Worm (Caenorhabditis elegans) whole organism, L4 larva: Measurements from ENCODE around the gene Y39G8B.7.

Source experiments
- F26F4.8 ChIP-seq: fragments of 200-800 bp; sonication (Bioruptor generic); conservative IDR thresholded peaks from 2 replicates; pipeline ENCODE4 v1.3.6; 2022; ENCODE audit warnings: missing genetic modification characterization, missing compliant biosample characterization
- F37D6.2 ChIP-seq: sonication (generic microtip); optimal IDR thresholded peaks from 2 replicates; lab custom pipeline; 2016; ENCODE audit warnings: mild to moderate bottlenecking, missing genetic modification characterization, missing compliant biosample characterization
- F49E8.2 ChIP-seq: sonication (generic microtip); optimal IDR thresholded peaks from 2 replicates; lab custom pipeline; 2016; ENCODE audit warnings: missing compliant biosample characterization, mild to moderate bottlenecking, missing genetic modification characterization, borderline replicate concordance
- R02D3.7 ChIP-seq: fragments of 150-350 bp; sonication (generic microtip); optimal IDR thresholded peaks from 3 replicates; lab custom pipeline; 2014; ENCODE audit warnings: missing biosample characterization, missing genetic modification characterization
- T26A8.4 ChIP-seq: fragments of 200-800 bp; sonication (Bioruptor generic); IDR thresholded peaks from 2 replicates; pipeline ENCODE4 v1.3.6; 2022; ENCODE audit warnings: missing genetic modification characterization, missing compliant biosample characterization
- Y105C5A.15 ChIP-seq: fragments of 200-800 bp; sonication (Bioruptor generic); IDR thresholded peaks from 2 replicates; pipeline ENCODE4 v1.3.6; 2022; ENCODE audit warnings: missing genetic modification characterization, missing compliant biosample characterization
- ama-1 ChIP-seq: fragments of 150-350 bp; optimal IDR thresholded peaks from 2 replicates; lab custom pipeline; 2014; ENCODE audit warnings: inconsistent platforms, mixed read lengths
- attf-4 ChIP-seq: sonication (generic microtip); optimal IDR thresholded peaks from 3 replicates; lab custom pipeline; 2017; ENCODE audit warnings: missing biosample characterization, missing genetic modification characterization
- ceh-20 ChIP-seq: fragments of 200-800 bp; sonication (Bioruptor generic); IDR thresholded peaks from 2 replicates; pipeline ENCODE4 v1.3.6; 2022; ENCODE audit warnings: missing genetic modification reagents, missing genetic modification characterization, missing compliant biosample characterization
- ceh-28 ChIP-seq: fragments of 150-350 bp; optimal IDR thresholded peaks from 2 replicates; lab custom pipeline; 2014; ENCODE audit warnings: missing biosample characterization, missing genetic modification reagents, missing genetic modification characterization
- ceh-62 ChIP-seq: sonication (generic microtip); optimal IDR thresholded peaks from 2 replicates; lab custom pipeline; 2017; ENCODE audit warnings: missing biosample characterization, missing genetic modification characterization
- ces-1 ChIP-seq: fragments of 150-350 bp; sonication (generic microtip); optimal IDR thresholded peaks from 4 replicates; lab custom pipeline; 2014; ENCODE audit warnings: missing biosample characterization, missing genetic modification reagents, missing genetic modification characterization
- cey-2 ChIP-seq: sonication (generic microtip); optimal IDR thresholded peaks from 3 replicates; lab custom pipeline; 2017; ENCODE audit warnings: missing genetic modification characterization, mild to moderate bottlenecking, missing compliant biosample characterization, antibody characterized with exemption, borderline replicate concordance; ENCODE audit not compliant: insufficient read depth
- daf-12 ChIP-seq: fragments of 150-350 bp; optimal IDR thresholded peaks from 2 replicates; lab custom pipeline; 2014; ENCODE audit warnings: missing biosample characterization, missing genetic modification reagents, missing genetic modification characterization
- daf-16 ChIP-seq, 3 experiments: sonication (generic microtip); optimal IDR thresholded peaks; 2 replicates each; lab custom pipeline; 2016 to 2017; ENCODE audit warnings: missing genetic modification characterization in 3 of 3, missing genetic modification reagents in 3 of 3, mild to moderate bottlenecking in 2 of 3, missing compliant biosample characterization in 2 of 3, missing biosample characterization in 1 of 3, moderate library complexity in 1 of 3
- daf-19 ChIP-seq: fragments of 200-800 bp; sonication (Bioruptor generic); conservative IDR thresholded peaks from 2 replicates; pipeline ENCODE4 v1.3.6; 2022; ENCODE audit warnings: missing genetic modification characterization, missing compliant biosample characterization
- daf-8 ChIP-seq: fragments of 200-800 bp; sonication (Bioruptor generic); IDR thresholded peaks from 2 replicates; pipeline ENCODE4 v1.3.6; 2022; ENCODE audit warnings: missing genetic modification characterization, missing compliant biosample characterization
- dmd-8 ChIP-seq: fragments of 200-800 bp; sonication (Bioruptor generic); IDR thresholded peaks from 2 replicates; pipeline ENCODE4 v1.3.6; 2022; ENCODE audit warnings: missing genetic modification characterization, missing compliant biosample characterization
- egl-27 ChIP-seq: sonication (generic microtip); optimal IDR thresholded peaks from 3 replicates; lab custom pipeline; 2017; ENCODE audit warnings: missing biosample characterization, missing genetic modification reagents, missing genetic modification characterization
- egl-43 ChIP-seq: fragments of 200-800 bp; sonication (Bioruptor generic); IDR thresholded peaks from 2 replicates; pipeline ENCODE4 v1.3.6; 2022; ENCODE audit warnings: missing genetic modification reagents, missing genetic modification characterization, missing compliant biosample characterization
- fos-1 ChIP-seq: fragments of 150-350 bp; optimal IDR thresholded peaks from 2 replicates; lab custom pipeline; 2014; ENCODE audit warnings: missing biosample characterization, missing genetic modification characterization
- gei-8 ChIP-seq: fragments of 200-800 bp; sonication (Bioruptor generic); optimal IDR thresholded peaks from 2 replicates; lab custom pipeline; 2018; ENCODE audit warnings: mild to moderate bottlenecking, missing genetic modification characterization, missing compliant biosample characterization
- hmg-1.1 ChIP-seq: fragments of 200-800 bp; sonication (Bioruptor generic); IDR thresholded peaks from 2 replicates; pipeline ENCODE4 v1.3.6; 2022; ENCODE audit warnings: missing genetic modification reagents, missing genetic modification characterization, missing compliant biosample characterization
- lin-1 ChIP-seq: fragments of 200-800 bp; sonication (Bioruptor generic); IDR thresholded peaks from 2 replicates; pipeline ENCODE4 v1.3.6; 2022; ENCODE audit warnings: missing genetic modification reagents, missing genetic modification characterization, missing compliant biosample characterization
- lin-13 ChIP-seq: fragments of 150-350 bp; optimal IDR thresholded peaks from 2 replicates; lab custom pipeline; 2014; ENCODE audit warnings: missing biosample characterization, missing genetic modification reagents, missing genetic modification characterization
- lin-29 ChIP-seq: fragments of 200-800 bp; sonication (Bioruptor generic); IDR thresholded peaks from 2 replicates; pipeline ENCODE4 v1.3.6; 2022; ENCODE audit warnings: missing genetic modification reagents, missing genetic modification characterization, missing compliant biosample characterization
- lin-39 ChIP-seq: fragments of 150-350 bp; optimal IDR thresholded peaks from 2 replicates; lab custom pipeline; 2014; ENCODE audit warnings: missing biosample characterization, missing genetic modification reagents, missing genetic modification characterization
- lsy-2 ChIP-seq, 2 experiments: fragments of 150-350 bp in 1 of 2; sonication (generic microtip) in 1 of 2; optimal IDR thresholded peaks; 2 replicates each; lab custom pipeline; 2014 to 2017; ENCODE audit warnings: missing biosample characterization in 2 of 2, missing genetic modification characterization in 2 of 2
- mdt-29 ChIP-seq: fragments of 200-800 bp; sonication (Bioruptor generic); IDR thresholded peaks from 2 replicates; pipeline ENCODE4 v1.3.6; 2022; ENCODE audit warnings: missing genetic modification reagents, missing genetic modification characterization, missing compliant biosample characterization
- nhr-102 ChIP-seq: sonication (generic microtip); optimal IDR thresholded peaks from 2 replicates; lab custom pipeline; 2016; ENCODE audit warnings: mild to moderate bottlenecking, missing genetic modification characterization, moderate library complexity, missing compliant biosample characterization
- nhr-48 ChIP-seq: sonication (generic microtip); optimal IDR thresholded peaks from 2 replicates; lab custom pipeline; 2016; ENCODE audit warnings: mild to moderate bottlenecking, missing genetic modification characterization, missing compliant biosample characterization
- nhr-77 ChIP-seq: fragments of 150-350 bp; optimal IDR thresholded peaks from 2 replicates; lab custom pipeline; 2014; ENCODE audit warnings: missing biosample characterization, missing genetic modification characterization
- pha-4 ChIP-seq, 2 experiments: fragments of 150-350 bp in 1 of 2; fragments of 200-800 bp in 1 of 2; sonication (Bioruptor generic) in 1 of 2; IDR thresholded peaks in 1 of 2; optimal IDR thresholded peaks in 1 of 2; 2 replicates each; pipeline versions ENCODE4 v1.3.6 to Lab custom; 2014 to 2022; ENCODE audit warnings: missing genetic modification characterization in 2 of 2, missing genetic modification reagents in 2 of 2, missing biosample characterization in 1 of 2, missing compliant biosample characterization in 1 of 2
- php-3 ChIP-seq: fragments of 200-800 bp; sonication (Bioruptor generic); IDR thresholded peaks from 2 replicates; pipeline ENCODE4 v1.3.6; 2022; ENCODE audit warnings: missing genetic modification reagents, missing genetic modification characterization, missing compliant biosample characterization
- sdz-12 ChIP-seq: fragments of 200-800 bp; sonication (Bioruptor generic); optimal IDR thresholded peaks from 2 replicates; lab custom pipeline; 2018; ENCODE audit warnings: mild to moderate bottlenecking, missing genetic modification characterization, missing compliant biosample characterization
- set-16 ChIP-seq: fragments of 200-800 bp; sonication (Bioruptor generic); IDR thresholded peaks from 2 replicates; pipeline ENCODE4 v1.3.6; 2022; ENCODE audit warnings: missing genetic modification reagents, missing genetic modification characterization, missing compliant biosample characterization
- skn-1 ChIP-seq: fragments of 150-350 bp; optimal IDR thresholded peaks from 2 replicates; lab custom pipeline; 2014; ENCODE audit warnings: missing biosample characterization, missing genetic modification characterization
- snpc-1.2 ChIP-seq: fragments of 200-800 bp; sonication (Bioruptor generic); IDR thresholded peaks from 2 replicates; pipeline ENCODE4 v1.3.6; 2022; ENCODE audit warnings: missing genetic modification reagents, missing genetic modification characterization, missing compliant biosample characterization
- snpc-4 ChIP-seq: fragments of 150-350 bp; optimal IDR thresholded peaks from 2 replicates; lab custom pipeline; 2014; ENCODE audit warnings: missing biosample characterization, missing genetic modification characterization
- spr-1 ChIP-seq: sonication (generic microtip); optimal IDR thresholded peaks from 2 replicates; lab custom pipeline; 2016; ENCODE audit warnings: mild to moderate bottlenecking, missing genetic modification characterization, missing compliant biosample characterization
- spr-3 ChIP-seq: fragments of 200-800 bp; sonication (Bioruptor generic); optimal IDR thresholded peaks from 2 replicates; lab custom pipeline; 2018; ENCODE audit warnings: mild to moderate bottlenecking, missing genetic modification characterization, missing compliant biosample characterization
- tag-97 ChIP-seq: fragments of 200-800 bp; sonication (Bioruptor generic); IDR thresholded peaks from 2 replicates; pipeline ENCODE4 v1.3.6; 2022; ENCODE audit warnings: missing genetic modification characterization, missing compliant biosample characterization
- unc-39 ChIP-seq: sonication (generic microtip); optimal IDR thresholded peaks from 2 replicates; lab custom pipeline; 2017; ENCODE audit warnings: missing biosample characterization, missing genetic modification characterization
- vab-7 ChIP-seq: fragments of 200-800 bp; sonication (Bioruptor generic); IDR thresholded peaks from 2 replicates; pipeline ENCODE4 v1.3.6; 2022; ENCODE audit warnings: missing genetic modification reagents, missing genetic modification characterization, missing compliant biosample characterization
- zfp-3 ChIP-seq: fragments of 200-800 bp; sonication (Bioruptor generic); conservative IDR thresholded peaks from 2 replicates; pipeline ENCODE4 v1.3.6; 2022; ENCODE audit warnings: missing genetic modification reagents, missing genetic modification characterization, missing compliant biosample characterization
- ztf-7 ChIP-seq: fragments of 150-350 bp; optimal IDR thresholded peaks from 2 replicates; lab custom pipeline; 2014; ENCODE audit warnings: missing biosample characterization, missing genetic modification characterization

The Y39G8B.7 gene

DNA sequence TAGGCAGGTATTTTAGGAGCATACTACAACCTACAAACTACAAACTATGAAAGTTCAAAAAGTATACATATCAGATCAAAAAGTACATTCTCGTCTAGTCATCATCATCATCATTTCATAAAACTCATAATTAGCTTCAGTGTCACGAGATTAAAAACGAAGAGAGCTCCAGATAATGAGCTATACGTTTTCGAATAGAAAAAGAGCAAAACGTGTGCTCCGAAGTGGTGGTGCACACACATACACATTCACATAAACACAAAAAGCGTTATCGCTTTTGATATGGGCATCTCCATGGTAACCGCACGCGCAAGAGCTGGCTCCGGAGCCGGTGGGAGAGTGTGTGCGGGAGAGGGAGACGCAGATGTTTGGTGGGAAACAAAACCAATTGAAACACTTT, 30.5 kb downstream of the Y39G8B.7 start:
- TF ChIP-seq nhr-48 (tag; lab: Kevin White, UChicago) (no peak), Y105C5A.15 (GFP tag; lab: Robert Waterston, UW) (no peak), daf-8 (GFP tag; lab: Robert Waterston, UW) (no peak), R02D3.7 (tag; lab: Kevin White, UChicago) (no peak), nhr-77 (tag; lab: Kevin White, UChicago) (no peak), php-3 (GFP tag; lab: Robert Waterston, UW) (no peak), hmg-1.1 (no peak), attf-4 (tag; lab: Kevin White, UChicago) (no peak), lin-13 (GFP tag; lab: Kevin White, UChicago) (no peak), skn-1 (tag; lab: Kevin White, UChicago) (no peak), mdt-29 (GFP tag; lab: Robert Waterston, UW) (no peak), unc-39 (tag; lab: Kevin White, UChicago) (no peak), spr-3 (GFP tag; lab: Kevin White, UChicago) (no peak), ceh-28 (no peak)

DNA sequence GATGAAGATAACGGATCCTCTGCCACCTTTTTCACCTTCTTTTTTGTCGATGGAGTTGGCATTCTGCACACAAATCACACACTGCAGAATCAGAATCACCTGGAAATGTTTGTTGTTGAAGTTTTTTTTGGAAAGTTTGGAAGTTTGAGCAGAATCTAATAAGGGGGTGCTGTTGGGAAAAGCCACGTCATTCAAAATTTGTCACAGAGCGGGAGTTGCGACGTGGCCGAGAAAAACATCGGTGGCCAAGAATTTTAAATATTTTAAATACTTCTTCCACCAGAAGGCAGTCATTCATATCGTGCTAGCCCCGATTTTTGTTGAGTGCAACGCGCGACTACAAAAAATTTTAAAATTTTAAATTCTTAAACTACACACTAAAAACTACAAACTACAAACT, 32.5 kb downstream of the Y39G8B.7 start, which contains the start of gene rpi-1:
Gene rpi-1 (minus strand): TSS at position 101 of the 400 bp plus-strand sequence.
- TF ChIP-seq lin-29 (GFP tag; lab: Robert Waterston, UW) (no peak), pha-4 (GFP tag; IDR thresholded peaks at IDR 0.05; lab: Robert Waterston, UW) (no peak), pha-4 (tag; optimal IDR thresholded peaks at IDR 0.05; lab: Kevin White, UChicago) (no peak), F49E8.2 (no peak), tag-97 (GFP tag; lab: Robert Waterston, UW) (no peak), ceh-28 (no peak), ceh-20 (GFP tag; lab: Robert Waterston, UW) (no peak), lin-39 (tag; lab: Kevin White, UChicago) (no peak)

DNA sequence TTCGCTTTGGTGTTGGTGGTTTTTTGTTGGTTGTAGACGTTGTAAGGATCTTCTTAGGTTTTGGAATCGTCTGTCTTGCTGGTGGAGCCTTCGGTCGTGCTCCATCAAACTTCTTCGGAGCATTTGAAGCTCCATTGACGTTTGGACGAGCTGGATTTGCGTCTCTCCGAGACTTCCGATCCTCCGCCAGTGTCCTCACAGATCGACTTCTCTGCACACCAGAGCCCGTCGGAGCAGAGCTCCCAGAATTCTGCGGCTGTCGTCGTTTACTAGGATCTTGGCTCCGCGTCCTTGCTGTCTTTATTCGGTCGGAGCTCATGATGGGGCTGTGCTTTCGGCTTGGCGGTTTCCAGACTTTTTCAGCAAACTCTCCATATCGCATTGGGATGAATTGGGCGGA, 33.3 kb downstream of the Y39G8B.7 start:
- TF ChIP-seq F26F4.8 (no peak), egl-27 (tag; lab: Kevin White, UChicago) (no peak), lsy-2 (tag; optimal IDR thresholded peaks at IDR 0.05; lab: Kevin White, UChicago) (no peak), lin-1 (GFP tag; lab: Robert Waterston, UW) (no peak), set-16 (GFP tag; lab: Robert Waterston, UW) (peak; percentile 54; the same call in 1 of the 2 replicates), snpc-4 (no peak)

DNA sequence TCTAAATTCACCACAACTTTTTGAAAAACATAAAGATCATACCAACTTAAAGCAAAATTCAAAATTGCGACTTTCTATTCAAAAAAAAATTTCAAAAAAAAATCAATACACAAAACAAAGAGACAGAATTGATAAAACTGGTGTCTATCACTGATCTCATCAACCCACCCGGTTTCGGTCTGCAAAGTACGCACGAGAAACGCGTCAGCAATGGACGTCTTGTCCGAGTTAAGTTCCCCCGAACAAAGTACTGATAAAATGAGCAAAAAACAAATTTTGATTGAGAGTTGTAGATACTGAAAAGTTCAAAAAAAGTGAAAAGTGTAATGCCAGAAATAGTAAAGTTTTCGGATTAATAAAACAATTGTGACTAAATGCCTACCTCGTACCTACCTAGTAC, 36.5 kb downstream of the Y39G8B.7 start:
- no peak for TF ChIP-seq pha-4 (GFP tag; IDR thresholded peaks at IDR 0.05; lab: Robert Waterston, UW)
- no peak for TF ChIP-seq pha-4 (tag; optimal IDR thresholded peaks at IDR 0.05; lab: Kevin White, UChicago)
- TF ChIP-seq nhr-102 (tag; lab: Kevin White, UChicago) = peak; percentile 14
- TF ChIP-seq dmd-8 (GFP tag; lab: Robert Waterston, UW) = no peak
- no peak for TF ChIP-seq attf-4 (tag; lab: Kevin White, UChicago)
- no peak for TF ChIP-seq vab-7 (GFP tag; lab: Robert Waterston, UW)
- no peak for TF ChIP-seq unc-39 (tag; lab: Kevin White, UChicago)
- TF ChIP-seq daf-19 (GFP tag; lab: Robert Waterston, UW) = no peak
- TF ChIP-seq zfp-3 (GFP tag; lab: Robert Waterston, UW) = no peak
- no peak for TF ChIP-seq daf-16 (GFP tag; optimal IDR thresholded peaks at IDR 0.05; lab: Kevin White, UChicago)
- TF ChIP-seq daf-16 (tag; optimal IDR thresholded peaks at IDR 0.05; lab: Kevin White, UChicago) = peak; percentile 18
- no peak for TF ChIP-seq snpc-1.2 (GFP tag; lab: Robert Waterston, UW)
- no peak for TF ChIP-seq ama-1 (lab: Kevin White, UChicago)
- no peak for TF ChIP-seq ceh-20 (GFP tag; lab: Robert Waterston, UW)
- no peak for TF ChIP-seq daf-12 (tag; lab: Kevin White, UChicago)
- TF ChIP-seq T26A8.4 = no peak
- TF ChIP-seq gei-8 (GFP tag; lab: Kevin White, UChicago) = no peak
- TF ChIP-seq lsy-2 (tag; optimal IDR thresholded peaks at IDR 0.05; lab: Kevin White, UChicago) = peak in 1 of 2 experiments; percentile 19
- no peak for TF ChIP-seq cey-2 (tag; lab: Kevin White, UChicago)
- TF ChIP-seq ztf-7 = no peak
- no peak for TF ChIP-seq egl-43 (GFP tag; lab: Robert Waterston, UW)
- TF ChIP-seq sdz-12 (GFP tag; lab: Kevin White, UChicago) = no peak
- TF ChIP-seq fos-1 (tag; lab: Kevin White, UChicago) = no peak
- no peak for TF ChIP-seq F37D6.2 (tag; lab: Kevin White, UChicago)
- no peak for TF ChIP-seq ceh-62 (tag; lab: Kevin White, UChicago)
- TF ChIP-seq lin-13 (GFP tag; lab: Kevin White, UChicago) = no peak
- TF ChIP-seq ces-1 = no peak
- no peak for TF ChIP-seq spr-1 (tag; lab: Kevin White, UChicago)
